Fruit fly (Drosophila melanogaster): ENCODE measurements around the gene Csk.

The Csk gene

dm6 chr3R:11649449-11649848, 1.1 kb downstream of the Csk start (continued):
- TF ChIP-seq Sox102F (GFP tag; optimal IDR thresholded peaks at IDR 0.05) (peak; percentile 88), Sox15 (GFP tag; optimal IDR thresholded peaks at IDR 0.05) (peak; percentile 90), Blimp-1 (GFP tag; optimal IDR thresholded peaks at IDR 0.05) (peak; percentile 74), dac (GFP tag; optimal IDR thresholded peaks at IDR 0.05) (peak; percentile 51), Smox (GFP tag; optimal IDR thresholded peaks at IDR 0.05) (peak; percentile 85), CG34406 (GFP tag; optimal IDR thresholded peaks at IDR 0.05) (peak; percentile 81), spab (GFP tag; optimal IDR thresholded peaks at IDR 0.05) (peak; percentile 55), vri (GFP tag; optimal IDR thresholded peaks at IDR 0.05) (peak; percentile 73), ss (GFP tag; optimal IDR thresholded peaks at IDR 0.05) (peak in 1 of 2 experiments; percentile 53), Gug (GFP tag; IDR thresholded peaks at IDR 0.05) (peak; percentile 83), net (GFP tag; optimal IDR thresholded peaks at IDR 0.05) (peak; percentile 86), CG7368 (GFP tag; optimal IDR thresholded peaks at IDR 0.05) (peak; percentile 87), OdsH (GFP tag; optimal IDR thresholded peaks at IDR 0.05) (peak; percentile 89), fkh (GFP tag; optimal IDR thresholded peaks at IDR 0.05) (peak; percentile 68), CG3919 (GFP tag; optimal IDR thresholded peaks at IDR 0.05) (peak; percentile 90), Sox14 (GFP tag; optimal IDR thresholded peaks at IDR 0.05) (peak; percentile 84), CG8119 (GFP tag; IDR thresholded peaks at IDR 0.05) (peak; percentile 81), Eip75B (GFP tag; optimal IDR thresholded peaks at IDR 0.05) (peak; percentile 82), CG8319 (GFP tag; optimal IDR thresholded peaks at IDR 0.05) (peak; percentile 82), Lpt (GFP tag; optimal IDR thresholded peaks at IDR 0.05) (peak; percentile 73), CG11902 (GFP tag; optimal IDR thresholded peaks at IDR 0.05) (peak; percentile 89), CG6276 (GFP tag; optimal IDR thresholded peaks at IDR 0.05) (peak; percentile 77), svp (GFP tag) (peak; percentile 94), CG6854 (GFP tag; optimal IDR thresholded peaks at IDR 0.05) (peak; percentile 52)

DNA sequence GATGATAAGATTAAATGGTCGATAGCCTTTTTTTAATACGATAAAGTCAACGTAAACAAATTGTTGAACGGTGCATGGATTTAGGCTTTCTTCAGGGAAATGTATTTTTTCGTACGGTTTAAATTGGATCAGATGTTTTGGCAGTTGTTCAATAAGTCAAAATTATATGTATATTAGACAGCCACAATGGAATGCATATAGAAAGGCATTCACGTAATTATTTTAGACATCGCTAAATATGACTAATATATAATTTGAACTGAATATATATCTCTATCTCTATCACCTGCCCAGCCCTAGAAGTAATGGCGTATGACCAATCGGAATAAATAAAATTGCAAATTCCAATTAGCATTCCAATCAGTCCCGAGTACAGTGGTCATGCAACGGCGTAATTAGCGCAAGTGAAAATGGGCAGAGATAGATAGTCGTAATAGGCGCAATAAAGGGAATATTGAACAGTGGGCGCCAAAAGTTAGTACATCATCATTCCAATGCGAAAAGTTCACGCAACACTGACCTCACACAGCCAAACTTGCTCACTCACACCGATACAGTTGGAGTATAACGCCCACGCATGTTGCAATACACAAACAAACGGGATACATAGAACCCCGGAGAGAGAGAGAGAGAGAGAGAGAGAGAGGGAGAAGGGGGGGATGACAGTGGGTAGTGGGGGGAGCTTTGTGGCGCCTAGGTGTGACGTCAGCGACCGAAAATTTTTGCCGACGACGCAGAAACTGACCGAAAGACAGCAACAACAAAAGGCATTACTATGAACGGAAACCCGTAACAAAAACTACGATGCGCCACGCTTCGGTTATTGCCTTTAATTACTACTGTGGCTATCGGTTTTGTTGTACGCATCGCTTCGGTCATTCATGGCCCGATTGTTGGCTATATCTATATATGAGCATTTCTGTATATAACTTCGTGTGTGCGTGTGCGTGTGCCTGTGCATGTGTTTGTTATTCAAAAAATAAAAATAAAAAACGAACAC, 1.9 kb downstream of the Csk start:
- TF ChIP-seq fd85E (GFP tag; optimal IDR thresholded peaks at IDR 0.05), result no peak
- no peak for TF ChIP-seq dsx (GFP tag; optimal IDR thresholded peaks at IDR 0.05; ENCODE audit: poor library complexity, severe bottlenecking)
- no peak for TF ChIP-seq topi (GFP tag; optimal IDR thresholded peaks at IDR 0.05)
- no peak for TF ChIP-seq net (GFP tag; optimal IDR thresholded peaks at IDR 0.05)
- TF ChIP-seq Met (GFP tag; optimal IDR thresholded peaks at IDR 0.05), result no peak
- no peak for TF ChIP-seq CG3919 (GFP tag; optimal IDR thresholded peaks at IDR 0.05)
- no peak for TF ChIP-seq CG10631 (GFP tag; optimal IDR thresholded peaks at IDR 0.05)
- no peak for TF ChIP-seq CG4318 (GFP tag; optimal IDR thresholded peaks at IDR 0.05)
- no peak for TF ChIP-seq Hr38 (GFP tag; optimal IDR thresholded peaks at IDR 0.05)
- TF ChIP-seq Hr4 (GFP tag; optimal IDR thresholded peaks at IDR 0.05), result no peak
- no peak for TF ChIP-seq OdsH (GFP tag; optimal IDR thresholded peaks at IDR 0.05)
- TF ChIP-seq Gug (GFP tag; IDR thresholded peaks at IDR 0.05), result no peak
- no peak for TF ChIP-seq CG31627 (GFP tag; optimal IDR thresholded peaks at IDR 0.05)
- no peak for TF ChIP-seq CG32006 (GFP tag; optimal IDR thresholded peaks at IDR 0.05)
- no peak for TF ChIP-seq CG6808 (GFP tag; optimal IDR thresholded peaks at IDR 0.05)
- TF ChIP-seq svp (GFP tag), result peak; percentile 12
- no peak for TF ChIP-seq achi (GFP tag; optimal IDR thresholded peaks at IDR 0.05)
- TF ChIP-seq cyc (GFP tag; optimal IDR thresholded peaks at IDR 0.05), result no peak
- peak; percentile 4 for TF ChIP-seq Eip78C (GFP tag)
- TF ChIP-seq fd59A (GFP tag; optimal IDR thresholded peaks at IDR 0.05), result no peak
- no peak for TF ChIP-seq CG6792 (GFP tag; optimal IDR thresholded peaks at IDR 0.05)
- TF ChIP-seq esn (GFP tag; optimal IDR thresholded peaks at IDR 0.05), result no peak
- no peak for TF ChIP-seq spab (GFP tag; optimal IDR thresholded peaks at IDR 0.05)
- TF ChIP-seq CG7368 (GFP tag; optimal IDR thresholded peaks at IDR 0.05), result no peak
- TF ChIP-seq Eip93F (GFP tag; optimal IDR thresholded peaks at IDR 0.05), result peak; percentile 51
- TF ChIP-seq CG8632 (GFP tag; optimal IDR thresholded peaks at IDR 0.05), result no peak
- no peak for TF ChIP-seq CG8319 (GFP tag; optimal IDR thresholded peaks at IDR 0.05)
- no peak for TF ChIP-seq Lpt (GFP tag; optimal IDR thresholded peaks at IDR 0.05)
- TF ChIP-seq CG6276 (GFP tag; optimal IDR thresholded peaks at IDR 0.05), result no peak
- TF ChIP-seq CG11294 (GFP tag; IDR thresholded peaks at IDR 0.05), result no peak
- TF ChIP-seq CG34406 (GFP tag; optimal IDR thresholded peaks at IDR 0.05), result no peak
- no peak for TF ChIP-seq CG6854 (GFP tag; optimal IDR thresholded peaks at IDR 0.05)
- TF ChIP-seq Smox (GFP tag; optimal IDR thresholded peaks at IDR 0.05), result no peak
- no peak for TF ChIP-seq Sox15 (GFP tag; optimal IDR thresholded peaks at IDR 0.05)
- TF ChIP-seq CG6163 (GFP tag; IDR thresholded peaks at IDR 0.05), result 0 out of 3 replicates have a peak, but pooled peaks have one; percentile 29
- 0 out of 3 replicates have a peak, but pooled peaks have one; percentile 32 for TF ChIP-seq eg (GFP tag; IDR thresholded peaks at IDR 0.05)
